Fruit fly (Drosophila melanogaster) whole organism, prepupa: ENCODE measurements around the gene slp2.

ENCODE experiments used
- Blimp-1 ChIP-seq: fragments of 200-800 bp; sonication (Bioruptor generic); optimal IDR thresholded peaks from 3 replicates; lab custom pipeline; 2017; ENCODE audit warnings: missing biosample characterization, missing genetic modification characterization, mild to moderate bottlenecking, moderate library complexity, missing genetic modification reagents
- CG10631 ChIP-seq: fragments of 200-800 bp; sonication (Bioruptor generic); optimal IDR thresholded peaks from 2 replicates; lab custom pipeline; 2016; ENCODE audit warnings: missing biosample characterization, missing genetic modification characterization
- CG10669 ChIP-seq: fragments of 200-800 bp; sonication (Bioruptor generic); optimal IDR thresholded peaks from 3 replicates; lab custom pipeline; 2018; ENCODE audit warnings: missing biosample characterization, mild to moderate bottlenecking, missing genetic modification characterization, moderate library complexity
- CG11294 ChIP-seq: fragments of 200-800 bp; sonication (Bioruptor generic); IDR thresholded peaks from 2 replicates; pipeline ENCODE4 v1.3.6; 2022; ENCODE audit warnings: missing biosample characterization, missing genetic modification characterization
- CG11762 ChIP-seq: fragments of 200-800 bp; sonication (Bioruptor generic); optimal IDR thresholded peaks from 3 replicates; lab custom pipeline; 2016; ENCODE audit warnings: missing biosample characterization, missing genetic modification characterization; ENCODE audit not compliant: insufficient read depth
- CG15336 ChIP-seq: fragments of 200-800 bp; sonication (Bioruptor generic); IDR thresholded peaks from 2 replicates; pipeline ENCODE4 v1.3.6; 2022; ENCODE audit warnings: missing biosample characterization, missing genetic modification characterization
- CG3032 ChIP-seq: fragments of 200-800 bp; optimal IDR thresholded peaks from 2 replicates; lab custom pipeline; 2019; ENCODE audit warnings: missing biosample characterization, mild to moderate bottlenecking, missing genetic modification characterization, moderate library complexity
- CG31627 ChIP-seq: fragments of 200-800 bp; sonication (Bioruptor generic); optimal IDR thresholded peaks from 3 replicates; lab custom pipeline; 2016; ENCODE audit warnings: missing biosample characterization, missing genetic modification characterization
- CG32006 ChIP-seq: fragments of 200-800 bp; sonication (Bioruptor generic); optimal IDR thresholded peaks from 3 replicates; lab custom pipeline; 2017; ENCODE audit warnings: missing biosample characterization, mild to moderate bottlenecking, missing genetic modification characterization
- CG34406 ChIP-seq: fragments of 200-800 bp; sonication (Bioruptor generic); optimal IDR thresholded peaks from 3 replicates; lab custom pipeline; 2016; ENCODE audit warnings: missing biosample characterization, missing genetic modification characterization
- CG3919 ChIP-seq: fragments of 200-800 bp; sonication (Bioruptor generic); optimal IDR thresholded peaks from 3 replicates; lab custom pipeline; 2016; ENCODE audit warnings: missing biosample characterization, missing genetic modification characterization
- CG4318 ChIP-seq: fragments of 200-800 bp; sonication (Bioruptor generic); optimal IDR thresholded peaks from 3 replicates; lab custom pipeline; 2017; ENCODE audit warnings: missing biosample characterization, mild to moderate bottlenecking, missing genetic modification characterization
- CG6163 ChIP-seq: fragments of 200-800 bp; sonication (Bioruptor generic); IDR thresholded peaks from 3 replicates; pipeline ENCODE4 v1.3.6; 2022; ENCODE audit warnings: missing biosample characterization, missing genetic modification characterization
- CG6276 ChIP-seq: fragments of 200-800 bp; sonication (Bioruptor generic); optimal IDR thresholded peaks from 2 replicates; lab custom pipeline; 2017; ENCODE audit warnings: missing biosample characterization, mild to moderate bottlenecking, missing genetic modification characterization
- CG6792 ChIP-seq: fragments of 200-800 bp; sonication (Bioruptor generic); optimal IDR thresholded peaks from 3 replicates; lab custom pipeline; 2016; ENCODE audit warnings: missing biosample characterization, missing genetic modification characterization
- CG6808 ChIP-seq: fragments of 200-800 bp; sonication (Bioruptor generic); optimal IDR thresholded peaks from 3 replicates; lab custom pipeline; 2017; ENCODE audit warnings: missing biosample characterization, missing genetic modification characterization, mild to moderate bottlenecking, moderate library complexity, missing genetic modification reagents
- CG6854 ChIP-seq: fragments of 200-800 bp; sonication (Bioruptor generic); optimal IDR thresholded peaks from 2 replicates; lab custom pipeline; 2017; ENCODE audit warnings: missing biosample characterization, mild to moderate bottlenecking, missing genetic modification characterization
- CG7368 ChIP-seq: fragments of 200-800 bp; sonication (Bioruptor generic); optimal IDR thresholded peaks from 3 replicates; lab custom pipeline; 2016; ENCODE audit warnings: missing biosample characterization, missing genetic modification characterization
- CG8119 ChIP-seq: fragments of 200-800 bp; sonication (Bioruptor generic); IDR thresholded peaks from 3 replicates; pipeline ENCODE4 v1.3.6; 2022; ENCODE audit warnings: missing biosample characterization, missing genetic modification characterization
- CG8319 ChIP-seq: fragments of 200-800 bp; sonication (Bioruptor generic); optimal IDR thresholded peaks from 3 replicates; lab custom pipeline; 2016; ENCODE audit warnings: missing biosample characterization, missing genetic modification characterization
- CG8632 ChIP-seq: fragments of 200-800 bp; sonication (Bioruptor generic); optimal IDR thresholded peaks from 3 replicates; lab custom pipeline; 2016; ENCODE audit warnings: missing biosample characterization, missing genetic modification characterization
- CG9139 ChIP-seq: fragments of 200-800 bp; sonication (Bioruptor generic); optimal IDR thresholded peaks from 3 replicates; lab custom pipeline; 2017; ENCODE audit warnings: missing biosample characterization, mild to moderate bottlenecking, missing genetic modification characterization
- Eip75B ChIP-seq: fragments of 200-800 bp; sonication (Bioruptor generic); optimal IDR thresholded peaks from 3 replicates; lab custom pipeline; 2016; ENCODE audit warnings: missing biosample characterization, missing genetic modification characterization
- Eip78C ChIP-seq: fragments of 200-800 bp; sonication (Bioruptor generic); peaks from one replicate; lab custom pipeline; 2016; ENCODE audit warnings: missing biosample characterization, missing genetic modification characterization
- Eip93F ChIP-seq: fragments of 200-800 bp; sonication (Bioruptor generic); optimal IDR thresholded peaks from 2 replicates; lab custom pipeline; 2016; ENCODE audit warnings: missing biosample characterization, mild to moderate bottlenecking, missing genetic modification characterization
- Ets96B ChIP-seq: fragments of 200-800 bp; optimal IDR thresholded peaks from 2 replicates; lab custom pipeline; 2019; ENCODE audit warnings: missing biosample characterization, mild to moderate bottlenecking, missing genetic modification characterization, moderate library complexity
- Hr38 ChIP-seq: sonication (Bioruptor generic); optimal IDR thresholded peaks from 2 replicates; lab custom pipeline; 2016; ENCODE audit warnings: missing biosample characterization, missing genetic modification characterization
- Hr4 ChIP-seq: fragments of 200-800 bp; sonication (Bioruptor generic); optimal IDR thresholded peaks from 3 replicates; lab custom pipeline; 2016; ENCODE audit warnings: missing biosample characterization, missing genetic modification characterization
- Lpt ChIP-seq: fragments of 200-800 bp; sonication (Bioruptor generic); optimal IDR thresholded peaks from 3 replicates; lab custom pipeline; 2016; ENCODE audit warnings: missing biosample characterization, missing genetic modification characterization
- Met ChIP-seq: fragments of 200-800 bp; sonication (Bioruptor generic); optimal IDR thresholded peaks from 3 replicates; lab custom pipeline; 2016; ENCODE audit warnings: missing biosample characterization, missing genetic modification characterization
- OdsH ChIP-seq: fragments of 200-800 bp; sonication (Bioruptor generic); optimal IDR thresholded peaks from 3 replicates; lab custom pipeline; 2016; ENCODE audit warnings: missing biosample characterization, missing genetic modification characterization
- Smox ChIP-seq: fragments of 200-800 bp; sonication (Bioruptor generic); optimal IDR thresholded peaks from 3 replicates; lab custom pipeline; 2016; ENCODE audit warnings: missing biosample characterization, missing genetic modification characterization
- Sox102F ChIP-seq: fragments of 200-800 bp; sonication (Bioruptor generic); optimal IDR thresholded peaks from 2 replicates; lab custom pipeline; 2016; ENCODE audit warnings: missing biosample characterization, mild to moderate bottlenecking, missing genetic modification characterization
- Sox14 ChIP-seq: fragments of 200-800 bp; sonication (Bioruptor generic); optimal IDR thresholded peaks from 3 replicates; lab custom pipeline; 2016; ENCODE audit warnings: missing biosample characterization, missing genetic modification characterization
- achi ChIP-seq: fragments of 200-800 bp; sonication (Bioruptor generic); optimal IDR thresholded peaks from 3 replicates; lab custom pipeline; 2016; ENCODE audit warnings: missing biosample characterization, missing genetic modification characterization
- acj6 ChIP-seq: fragments of 200-800 bp; sonication (Bioruptor generic); optimal IDR thresholded peaks from 3 replicates; lab custom pipeline; 2016; ENCODE audit warnings: missing biosample characterization, missing genetic modification characterization
- cyc ChIP-seq: fragments of 200-800 bp; sonication (Bioruptor generic); optimal IDR thresholded peaks from 3 replicates; lab custom pipeline; 2016; ENCODE audit warnings: missing biosample characterization, missing genetic modification characterization
- dsx ChIP-seq: fragments of 200-800 bp; optimal IDR thresholded peaks from 3 replicates; lab custom pipeline; 2019; ENCODE audit warnings: missing biosample characterization, mild to moderate bottlenecking, missing genetic modification characterization, moderate library complexity; ENCODE audit not compliant: poor library complexity, severe bottlenecking
- eg ChIP-seq: fragments of 200-800 bp; sonication (Bioruptor generic); IDR thresholded peaks from 3 replicates; pipeline ENCODE4 v1.3.6; 2022; ENCODE audit warnings: missing biosample characterization, missing genetic modification characterization
- esn ChIP-seq: fragments of 200-800 bp; sonication (Bioruptor generic); optimal IDR thresholded peaks from 2 replicates; lab custom pipeline; 2016; ENCODE audit warnings: missing biosample characterization, mild to moderate bottlenecking, missing genetic modification characterization, moderate library complexity
- fd59A ChIP-seq: fragments of 200-800 bp; sonication (Bioruptor generic); optimal IDR thresholded peaks from 2 replicates; lab custom pipeline; 2017; ENCODE audit warnings: missing biosample characterization, mild to moderate bottlenecking, missing genetic modification characterization, missing genetic modification reagents
- fkh ChIP-seq: fragments of 200-800 bp; sonication (Bioruptor generic); optimal IDR thresholded peaks from 3 replicates; lab custom pipeline; 2017; ENCODE audit warnings: missing biosample characterization, mild to moderate bottlenecking, missing genetic modification characterization, moderate library complexity
- net ChIP-seq: fragments of 200-800 bp; sonication (Bioruptor generic); optimal IDR thresholded peaks from 3 replicates; lab custom pipeline; 2016; ENCODE audit warnings: missing biosample characterization, missing genetic modification characterization
- pdm3 ChIP-seq: fragments of 200-800 bp; sonication (Bioruptor generic); optimal IDR thresholded peaks from 3 replicates; lab custom pipeline; 2016; ENCODE audit warnings: missing biosample characterization, missing genetic modification characterization
- salr ChIP-seq, 2 experiments: fragments of 200-800 bp; sonication (Bioruptor generic); optimal IDR thresholded peaks; 3 replicates each; lab custom pipeline; 2016 to 2018; ENCODE audit warnings: missing biosample characterization in 2 of 2, missing genetic modification characterization in 2 of 2, mild to moderate bottlenecking in 1 of 2
- spab ChIP-seq: fragments of 200-800 bp; sonication (Bioruptor generic); optimal IDR thresholded peaks from 2 replicates; lab custom pipeline; 2017; ENCODE audit warnings: missing biosample characterization, mild to moderate bottlenecking, missing genetic modification characterization, missing genetic modification reagents
- ss ChIP-seq, 2 experiments: fragments of 200-800 bp; sonication (Bioruptor generic); optimal IDR thresholded peaks; 2 replicates in 1 of 2; 3 replicates in 1 of 2; lab custom pipeline; 2017 to 2018; ENCODE audit warnings: mild to moderate bottlenecking in 2 of 2, missing biosample characterization in 2 of 2, missing genetic modification characterization in 2 of 2, moderate library complexity in 1 of 2
- svp ChIP-seq: fragments of 200-800 bp; sonication (Bioruptor generic); peaks from one replicate; lab custom pipeline; 2016; ENCODE audit warnings: missing biosample characterization, missing genetic modification characterization
- topi ChIP-seq: fragments of 200-800 bp; sonication (Bioruptor generic); optimal IDR thresholded peaks from 3 replicates; lab custom pipeline; 2016; ENCODE audit warnings: missing biosample characterization, missing genetic modification characterization

slp2 gene

dm6 chr2L:3881164-3881563 lies 44.5 kb downstream of the slp2 start (continued):
- no peak for TF ChIP-seq CG9139 (GFP tag; lab: Kevin White, UChicago)
- TF ChIP-seq acj6 (GFP tag; lab: Kevin White, UChicago): peak; percentile 52
- TF ChIP-seq Hr4: peak; percentile 80
- peak; percentile 52 for TF ChIP-seq CG6276
- TF ChIP-seq CG10631: peak; percentile 62
- peak; percentile 15 for TF ChIP-seq CG31627 (GFP tag; lab: Kevin White, UChicago)
- no peak for TF ChIP-seq fd59A (GFP tag; lab: Kevin White, UChicago)

- TF ChIP-seq net (GFP tag; lab: Kevin White, UChicago) (peak; percentile 73), svp (GFP tag; lab: Kevin White, UChicago) (peak; percentile 81), Eip75B (GFP tag; lab: Kevin White, UChicago) (peak; percentile 57), Eip93F (GFP tag; lab: Kevin White, UChicago) (no peak), CG4318 (GFP tag; lab: Kevin White, UChicago) (peak; percentile 76), esn (GFP tag; lab: Kevin White, UChicago) (peak; percentile 78), eg (GFP tag; lab: Robert Waterston, UW) (peak; percentile 88), CG9139 (GFP tag; lab: Kevin White, UChicago) (no peak), CG6854 (no peak), CG6792 (GFP tag; lab: Kevin White, UChicago) (peak; percentile 66), CG3919 (GFP tag; lab: Kevin White, UChicago) (peak; percentile 69), CG11762 (GFP tag; lab: Kevin White, UChicago) (peak; percentile 43), cyc (GFP tag; lab: Kevin White, UChicago) (peak; percentile 61), achi (GFP tag; lab: Kevin White, UChicago) (peak; percentile 61), CG6163 (GFP tag; lab: Robert Waterston, UW) (peak; percentile 85), topi (GFP tag; lab: Kevin White, UChicago) (peak; percentile 70), Ets96B (peak; percentile 44), salr (GFP tag; optimal IDR thresholded peaks at IDR 0.05; lab: Kevin White, UChicago) (peak in 1 of 2 experiments; percentile 68), CG8319 (GFP tag; lab: Kevin White, UChicago) (peak; percentile 4), CG8632 (GFP tag; lab: Kevin White, UChicago) (peak; percentile 46), spab (GFP tag; lab: Kevin White, UChicago) (peak; percentile 46), CG8119 (GFP tag; lab: Robert Waterston, UW) (peak; percentile 90), ss (GFP tag; optimal IDR thresholded peaks at IDR 0.05; lab: Kevin White, UChicago) (peak; percentile 36 to 84), CG15336 (GFP tag; lab: Robert Waterston, UW) (peak; percentile 89), pdm3 (GFP tag; lab: Kevin White, UChicago) (peak; percentile 74), Hr4 (peak; percentile 82), Sox102F (peak; percentile 72), Eip78C (GFP tag; lab: Kevin White, UChicago) (peak; percentile 90), Lpt (peak; percentile 53), dsx (peak; percentile 40), Smox (GFP tag; lab: Kevin White, UChicago) (peak; percentile 66), fkh (GFP tag; lab: Kevin White, UChicago) (no peak), OdsH (GFP tag; lab: Kevin White, UChicago) (peak; percentile 77), CG10669 (GFP tag; lab: Kevin White, UChicago) (peak; percentile 54), Blimp-1 (no peak), CG7368 (GFP tag; lab: Kevin White, UChicago) (peak; percentile 17), CG11294 (0 out of 2 replicates have a peak, but pooled peaks have one; percentile 50), acj6 (GFP tag; lab: Kevin White, UChicago) (peak; percentile 74), CG34406 (GFP tag; lab: Kevin White, UChicago) (peak; percentile 57), CG31627 (GFP tag; lab: Kevin White, UChicago) (peak; percentile 61), CG6808 (GFP tag; lab: Kevin White, UChicago) (peak; percentile 45), CG10631 (peak; percentile 75), CG32006 (GFP tag; lab: Kevin White, UChicago) (peak; percentile 92), Hr38 (peak; percentile 32), Met (GFP tag; lab: Kevin White, UChicago) (peak; percentile 64), Sox14 (GFP tag; lab: Kevin White, UChicago) (peak; percentile 75), CG3032 (tag; lab: Kevin White, UChicago) (peak; percentile 51), fd59A (GFP tag; lab: Kevin White, UChicago) (peak; percentile 43)
Measured at dm6 chr2L:3882172-3882571, 45.5 kb downstream of the slp2 start.
